Fruit fly (Drosophila melanogaster): ENCODE data around the gene mus304.

dm6 chr3L:18154140-18154539, 44.5 kb downstream of the mus304 start:
- no peak for TF ChIP-seq Dll (optimal IDR thresholded peaks at IDR 0.05)
- no peak for TF ChIP-seq psq (optimal IDR thresholded peaks at IDR 0.05)
- no peak for TF ChIP-seq CG8478 (optimal IDR thresholded peaks at IDR 0.05)
